Worm (Caenorhabditis elegans) whole organism, L4 larva: ENCODE results near the gene spcs-2.
"Not testable (repeated sequence)": the region's sequence is repeated elsewhere in the genome, so short reads cannot be mapped to it uniquely, and the experiment has no call there.

ENCODE experiments used
- F49E8.2 ChIP-seq: sonication (generic microtip); optimal IDR thresholded peaks from 2 replicates; lab custom pipeline; 2016; ENCODE audit warnings: missing compliant biosample characterization, mild to moderate bottlenecking, missing genetic modification characterization, borderline replicate concordance
- T26A8.4 ChIP-seq: fragments of 200-800 bp; sonication (Bioruptor generic); IDR thresholded peaks from 2 replicates; pipeline ENCODE4 v1.3.6; 2022; ENCODE audit warnings: missing genetic modification characterization, missing compliant biosample characterization
- Y105C5A.15 ChIP-seq: fragments of 200-800 bp; sonication (Bioruptor generic); IDR thresholded peaks from 2 replicates; pipeline ENCODE4 v1.3.6; 2022; ENCODE audit warnings: missing genetic modification characterization, missing compliant biosample characterization
- Y75B8A.6 ChIP-seq: fragments of 200-800 bp; sonication (Bioruptor generic); IDR thresholded peaks from 2 replicates; pipeline ENCODE4 v1.3.6; 2022; ENCODE audit warnings: missing genetic modification reagents, missing genetic modification characterization, missing compliant biosample characterization
- aha-1 ChIP-seq: fragments of 150-350 bp; peaks from one replicate; lab custom pipeline; 2014; ENCODE audit warnings: missing biosample characterization, missing genetic modification characterization
- aly-2 ChIP-seq: sonication (generic microtip); optimal IDR thresholded peaks from 2 replicates; lab custom pipeline; 2018; ENCODE audit warnings: missing biosample characterization, missing genetic modification characterization
- ceh-20 ChIP-seq: fragments of 200-800 bp; sonication (Bioruptor generic); IDR thresholded peaks from 2 replicates; pipeline ENCODE4 v1.3.6; 2022; ENCODE audit warnings: missing genetic modification reagents, missing genetic modification characterization, missing compliant biosample characterization
- ceh-32 ChIP-seq: sonication (generic microtip); optimal IDR thresholded peaks from 2 replicates; lab custom pipeline; 2016; ENCODE audit warnings: mild to moderate bottlenecking, missing genetic modification characterization, missing compliant biosample characterization; ENCODE audit not compliant: poor library complexity
- ceh-62 ChIP-seq: sonication (generic microtip); optimal IDR thresholded peaks from 2 replicates; lab custom pipeline; 2017; ENCODE audit warnings: missing biosample characterization, missing genetic modification characterization
- cey-2 ChIP-seq: sonication (generic microtip); optimal IDR thresholded peaks from 3 replicates; lab custom pipeline; 2017; ENCODE audit warnings: missing genetic modification characterization, mild to moderate bottlenecking, missing compliant biosample characterization, antibody characterized with exemption, borderline replicate concordance; ENCODE audit not compliant: insufficient read depth
- daf-12 ChIP-seq: fragments of 150-350 bp; optimal IDR thresholded peaks from 2 replicates; lab custom pipeline; 2014; ENCODE audit warnings: missing biosample characterization, missing genetic modification reagents, missing genetic modification characterization
- daf-19 ChIP-seq: fragments of 200-800 bp; sonication (Bioruptor generic); conservative IDR thresholded peaks from 2 replicates; pipeline ENCODE4 v1.3.6; 2022; ENCODE audit warnings: missing genetic modification characterization, missing compliant biosample characterization
- dmd-6 ChIP-seq: fragments of 200-800 bp; sonication (Bioruptor generic); IDR thresholded peaks from 2 replicates; pipeline ENCODE4 v1.3.6; 2022; ENCODE audit warnings: missing genetic modification reagents, missing genetic modification characterization, missing compliant biosample characterization
- dmd-8 ChIP-seq: fragments of 200-800 bp; sonication (Bioruptor generic); IDR thresholded peaks from 2 replicates; pipeline ENCODE4 v1.3.6; 2022; ENCODE audit warnings: missing genetic modification characterization, missing compliant biosample characterization
- dpl-1 ChIP-seq: fragments of 150-350 bp; optimal IDR thresholded peaks from 2 replicates; lab custom pipeline; 2014; ENCODE audit warnings: missing biosample characterization, missing genetic modification reagents, missing genetic modification characterization
- dve-1 ChIP-seq: sonication (generic microtip); optimal IDR thresholded peaks from 2 replicates; lab custom pipeline; 2017; ENCODE audit warnings: antibody characterized with exemption, mild to moderate bottlenecking, missing genetic modification characterization, missing compliant biosample characterization; ENCODE audit not compliant: insufficient read depth
- hif-1 ChIP-seq, 2 experiments: sonication (generic microtip); optimal IDR thresholded peaks; 2 replicates each; lab custom pipeline; 2016 to 2017; ENCODE audit warnings: missing compliant biosample characterization in 2 of 2, missing genetic modification characterization in 2 of 2, missing genetic modification reagents in 2 of 2, missing genotype in 2 of 2, mild to moderate bottlenecking in 1 of 2
- hlh-11 ChIP-seq: fragments of 200-800 bp; sonication (Bioruptor generic); optimal IDR thresholded peaks from 2 replicates; lab custom pipeline; 2018; ENCODE audit warnings: mild to moderate bottlenecking, missing genetic modification characterization, missing compliant biosample characterization
- hlh-30 ChIP-seq: sonication (generic microtip); optimal IDR thresholded peaks from 2 replicates; lab custom pipeline; 2017; ENCODE audit warnings: antibody characterized with exemption, mild to moderate bottlenecking, missing genetic modification characterization, missing compliant biosample characterization; ENCODE audit not compliant: insufficient read depth
- lin-13 ChIP-seq: fragments of 150-350 bp; optimal IDR thresholded peaks from 2 replicates; lab custom pipeline; 2014; ENCODE audit warnings: missing biosample characterization, missing genetic modification reagents, missing genetic modification characterization
- lsy-2 ChIP-seq, 2 experiments: fragments of 150-350 bp in 1 of 2; sonication (generic microtip) in 1 of 2; optimal IDR thresholded peaks; 2 replicates each; lab custom pipeline; 2014 to 2017; ENCODE audit warnings: missing biosample characterization in 2 of 2, missing genetic modification characterization in 2 of 2
- mdl-1 ChIP-seq, 2 experiments: fragments of 150-350 bp in 1 of 2; sonication (generic microtip) in 1 of 2; optimal IDR thresholded peaks; 2 replicates each; lab custom pipeline; 2014 to 2017; ENCODE audit warnings: missing biosample characterization in 2 of 2, missing genetic modification characterization in 2 of 2
- mep-1 ChIP-seq: fragments of 150-350 bp; sonication (generic microtip); optimal IDR thresholded peaks from 3 replicates; lab custom pipeline; 2014; ENCODE audit warnings: missing biosample characterization, missing genetic modification characterization
- nhr-28 ChIP-seq: fragments of 150-350 bp; optimal IDR thresholded peaks from 2 replicates; lab custom pipeline; 2014; ENCODE audit warnings: missing biosample characterization, missing genetic modification characterization
- nhr-41 ChIP-seq: fragments of 200-800 bp; sonication (Bioruptor generic); IDR thresholded peaks from 2 replicates; pipeline ENCODE4 v1.3.6; 2022; ENCODE audit warnings: missing genetic modification reagents, missing genetic modification characterization, missing compliant biosample characterization
- nhr-48 ChIP-seq: sonication (generic microtip); optimal IDR thresholded peaks from 2 replicates; lab custom pipeline; 2016; ENCODE audit warnings: mild to moderate bottlenecking, missing genetic modification characterization, missing compliant biosample characterization
- nhr-76 ChIP-seq: fragments of 150-350 bp; optimal IDR thresholded peaks from 2 replicates; lab custom pipeline; 2014; ENCODE audit warnings: missing biosample characterization, missing genetic modification characterization
- pha-4 ChIP-seq, 2 experiments: fragments of 150-350 bp in 1 of 2; fragments of 200-800 bp in 1 of 2; sonication (Bioruptor generic) in 1 of 2; IDR thresholded peaks in 1 of 2; optimal IDR thresholded peaks in 1 of 2; 2 replicates each; pipeline versions ENCODE4 v1.3.6 to Lab custom; 2014 to 2022; ENCODE audit warnings: missing genetic modification characterization in 2 of 2, missing genetic modification reagents in 2 of 2, missing biosample characterization in 1 of 2, missing compliant biosample characterization in 1 of 2
- spr-1 ChIP-seq: sonication (generic microtip); optimal IDR thresholded peaks from 2 replicates; lab custom pipeline; 2016; ENCODE audit warnings: mild to moderate bottlenecking, missing genetic modification characterization, missing compliant biosample characterization
- spr-3 ChIP-seq: fragments of 200-800 bp; sonication (Bioruptor generic); optimal IDR thresholded peaks from 2 replicates; lab custom pipeline; 2018; ENCODE audit warnings: mild to moderate bottlenecking, missing genetic modification characterization, missing compliant biosample characterization
- tra-1 ChIP-seq: fragments of 200-800 bp; sonication (Bioruptor generic); IDR thresholded peaks from 2 replicates; pipeline ENCODE4 v1.3.6; 2022; ENCODE audit warnings: missing genetic modification reagents, missing genetic modification characterization, missing compliant biosample characterization
- unc-62 ChIP-seq, 3 experiments: fragments of 150-350 bp in 1 of 3; sonication (generic microtip); optimal IDR thresholded peaks in 2 of 3; peaks in 1 of 3; 1 replicate in 1 of 3; 2 replicates in 2 of 3; lab custom pipeline; 2014 to 2017; ENCODE audit warnings: missing biosample characterization in 3 of 3, missing genetic modification characterization in 3 of 3, missing genetic modification reagents in 3 of 3, missing genotype in 1 of 3
- ztf-7 ChIP-seq: fragments of 150-350 bp; optimal IDR thresholded peaks from 2 replicates; lab custom pipeline; 2014; ENCODE audit warnings: missing biosample characterization, missing genetic modification characterization

The spcs-2 gene

ce11 chrIII:12842858-12843257 lies 32.0 kb upstream of the spcs-2 start:
- TF ChIP-seq mep-1 (tag; lab: Kevin White, UChicago) (peak; percentile 19), nhr-41 (GFP tag; lab: Robert Waterston, UW) (no peak), mdl-1 (tag; optimal IDR thresholded peaks at IDR 0.05; lab: Kevin White, UChicago) (peak; percentile 48 to 82), Y75B8A.6 (no peak), aly-2 (no peak), Y105C5A.15 (GFP tag; lab: Robert Waterston, UW) (no peak), daf-12 (no peak), ceh-62 (tag; lab: Kevin White, UChicago) (no peak), dve-1 (tag; lab: Kevin White, UChicago) (peak; percentile 81), hlh-11 (tag; lab: Kevin White, UChicago) (peak; percentile 75), nhr-76 (tag; lab: Kevin White, UChicago) (no peak), hif-1 (tag; optimal IDR thresholded peaks at IDR 0.05; lab: Kevin White, UChicago) (peak in 1 of 2 experiments; percentile 9), ceh-20 (0 out of 2 replicates have a peak, but pooled peaks have one; percentile 44), ztf-7 (tag; lab: Kevin White, UChicago) (no peak), tra-1 (GFP tag; lab: Robert Waterston, UW) (peak; percentile 65; the same call in 1 of the 2 replicates), hlh-30 (tag; lab: Kevin White, UChicago) (peak; percentile 75), T26A8.4 (GFP tag; lab: Robert Waterston, UW) (no peak), ceh-32 (tag; lab: Kevin White, UChicago) (no peak), pha-4 (GFP tag; IDR thresholded peaks at IDR 0.05; lab: Robert Waterston, UW) (no peak), pha-4 (tag; optimal IDR thresholded peaks at IDR 0.05; lab: Kevin White, UChicago) (no peak), lsy-2 (tag; optimal IDR thresholded peaks at IDR 0.05; lab: Kevin White, UChicago) (peak in 1 of 2 experiments; percentile 48), nhr-48 (peak; percentile 50), nhr-28 (tag; lab: Kevin White, UChicago) (peak; percentile 49), cey-2 (tag; lab: Kevin White, UChicago) (peak; percentile 61), dmd-6 (GFP tag; lab: Robert Waterston, UW) (peak; percentile 69), lin-13 (no peak), spr-3 (GFP tag; lab: Kevin White, UChicago) (no peak)

- peak; percentile 55 for TF ChIP-seq aha-1
- no peak for TF ChIP-seq daf-19 (GFP tag; lab: Robert Waterston, UW)
- no peak for TF ChIP-seq lsy-2 (tag; optimal IDR thresholded peaks at IDR 0.05; lab: Kevin White, UChicago)
- no peak for TF ChIP-seq spr-1
- peak; percentile 69 for TF ChIP-seq dmd-6 (GFP tag; lab: Robert Waterston, UW)
- TF ChIP-seq dve-1 (tag; lab: Kevin White, UChicago), result peak; percentile 73
- peak; percentile 57 for TF ChIP-seq lin-13
- no peak for TF ChIP-seq dmd-8 (GFP tag; lab: Robert Waterston, UW)
- peak; percentile 3 for TF ChIP-seq dpl-1 (GFP tag; lab: Kevin White, UChicago)
- TF ChIP-seq hlh-11 (tag; lab: Kevin White, UChicago), result peak; percentile 51
- TF ChIP-seq nhr-28 (tag; lab: Kevin White, UChicago), result peak; percentile 52
- no peak for TF ChIP-seq F49E8.2 (tag; lab: Kevin White, UChicago)
Observed at ce11 chrIII:12847623-12848022, 27.2 kb upstream of the spcs-2 start.

ce11 chrIII:12848173-12848572 lies 26.7 kb upstream of the spcs-2 start:
- peak in 1 of 2 experiments; percentile 30 for TF ChIP-seq unc-62 (GFP tag; optimal IDR thresholded peaks at IDR 0.05 in 1 of 2; lab: Kevin White, UChicago)
- TF ChIP-seq unc-62 (tag; optimal IDR thresholded peaks at IDR 0.05; lab: Kevin White, UChicago), result not testable (repeated sequence)
